Worm (Caenorhabditis elegans): Measurements from ENCODE around the gene 2L52.1.

The 2L52.1 gene

ce11 chrII:11783-12182, 10.1 kb downstream of the 2L52.1 start, which contains the start of gene best-4:
Gene best-4, minus strand, starts transcription at chrII:11883.
- TF ChIP-seq snpc-4 (tag; optimal IDR thresholded peaks at IDR 0.05) (no peak), egl-27 (tag; optimal IDR thresholded peaks at IDR 0.05) (no peak), nhr-25 (tag; optimal IDR thresholded peaks at IDR 0.05) (no peak), nhr-11 (tag; optimal IDR thresholded peaks at IDR 0.05) (no peak), elt-3 (tag; optimal IDR thresholded peaks at IDR 0.05) (no peak), zag-1 (tag; optimal IDR thresholded peaks at IDR 0.05) (no peak), ceh-9 (tag; optimal IDR thresholded peaks at IDR 0.05) (no peak), hmg-11 (tag; optimal IDR thresholded peaks at IDR 0.05) (no peak), daf-12 (tag; optimal IDR thresholded peaks at IDR 0.05) (no peak), jun-1 (tag; optimal IDR thresholded peaks at IDR 0.05) (no peak), nfya-1 (tag; optimal IDR thresholded peaks at IDR 0.05; ENCODE audit: insufficient read depth) (no peak), fkh-10 (GFP tag; optimal IDR thresholded peaks at IDR 0.05) (no peak), pqm-1 (tag; optimal IDR thresholded peaks at IDR 0.05) (no peak), lsy-12 (tag; optimal IDR thresholded peaks at IDR 0.05) (no peak), ztf-11 (tag; optimal IDR thresholded peaks at IDR 0.05) (no peak), nhr-28 (tag; optimal IDR thresholded peaks at IDR 0.05) (no peak), aly-2 (tag; optimal IDR thresholded peaks at IDR 0.05) (no peak)

- TF ChIP-seq nhr-11 (tag; optimal IDR thresholded peaks at IDR 0.05): no peak
- no peak for TF ChIP-seq zag-1 (tag; optimal IDR thresholded peaks at IDR 0.05)
- no peak for TF ChIP-seq nhr-237 (tag; optimal IDR thresholded peaks at IDR 0.05)
- no peak for TF ChIP-seq fkh-2 (tag; optimal IDR thresholded peaks at IDR 0.05)
- TF ChIP-seq unc-39 (tag; optimal IDR thresholded peaks at IDR 0.05): no peak
- no peak for TF ChIP-seq sea-2 (GFP tag; optimal IDR thresholded peaks at IDR 0.05)
- no peak for TF ChIP-seq mdl-1 (tag; optimal IDR thresholded peaks at IDR 0.05)
- no peak for TF ChIP-seq ZK546.5 (tag; optimal IDR thresholded peaks at IDR 0.05)
- TF ChIP-seq aly-2 (tag; optimal IDR thresholded peaks at IDR 0.05): no peak
- TF ChIP-seq pha-4 (tag; optimal IDR thresholded peaks at IDR 0.05): no peak
- TF ChIP-seq nhr-77 (tag; optimal IDR thresholded peaks at IDR 0.05): no peak
- no peak for TF ChIP-seq elt-1 (tag; optimal IDR thresholded peaks at IDR 0.05)
- TF ChIP-seq hmg-11 (tag; optimal IDR thresholded peaks at IDR 0.05): no peak
- TF ChIP-seq elt-3 (tag; optimal IDR thresholded peaks at IDR 0.05): no peak
- no peak for TF ChIP-seq lin-15B (tag; optimal IDR thresholded peaks at IDR 0.05)
- TF ChIP-seq egl-27 (tag; optimal IDR thresholded peaks at IDR 0.05): no peak
These were observed 11.0 kb downstream of the 2L52.1 start, which contains the start of gene best-3 for ce11 chrII:12685-13084. Gene best-3, plus strand, starts transcription at chrII:12985.

ce11 chrII:18787-19186, 17.1 kb downstream of the 2L52.1 start:
- TF ChIP-seq zag-1 (tag; optimal IDR thresholded peaks at IDR 0.05) (no peak), ceh-9 (tag; optimal IDR thresholded peaks at IDR 0.05) (no peak), eor-1 (tag; optimal IDR thresholded peaks at IDR 0.05) (no peak), ztf-11 (tag; optimal IDR thresholded peaks at IDR 0.05) (no peak), R02D3.7 (tag; optimal IDR thresholded peaks at IDR 0.05) (peak; percentile 12), pqm-1 (tag; optimal IDR thresholded peaks at IDR 0.05) (peak; percentile 9), tbx-2 (tag; optimal IDR thresholded peaks at IDR 0.05) (peak; percentile 42), mml-1 (tag; optimal IDR thresholded peaks at IDR 0.05) (no peak), nhr-76 (tag; optimal IDR thresholded peaks at IDR 0.05) (no peak), fos-1 (tag; optimal IDR thresholded peaks at IDR 0.05) (no peak), nhr-28 (tag; optimal IDR thresholded peaks at IDR 0.05) (no peak), pha-4 (tag; optimal IDR thresholded peaks at IDR 0.05) (no peak), nhr-25 (tag; optimal IDR thresholded peaks at IDR 0.05) (peak; percentile 95), ama-1 (optimal IDR thresholded peaks at IDR 0.05) (no peak), jun-1 (tag; optimal IDR thresholded peaks at IDR 0.05) (peak; percentile 72), lin-39 (tag; optimal IDR thresholded peaks at IDR 0.05) (peak; percentile 85), elt-1 (tag; optimal IDR thresholded peaks at IDR 0.05) (no peak), ZK546.5 (tag; optimal IDR thresholded peaks at IDR 0.05) (no peak), daf-12 (tag; optimal IDR thresholded peaks at IDR 0.05) (no peak), nhr-23 (tag; optimal IDR thresholded peaks at IDR 0.05) (peak; percentile 81), elt-2 (tag; optimal IDR thresholded peaks at IDR 0.05) (peak; percentile 66), nfya-1 (tag; optimal IDR thresholded peaks at IDR 0.05; ENCODE audit: insufficient read depth) (peak; percentile 75), unc-62 (GFP tag; optimal IDR thresholded peaks at IDR 0.05) (no peak), egl-5 (tag; optimal IDR thresholded peaks at IDR 0.05) (peak; percentile 85), nhr-43 (tag; optimal IDR thresholded peaks at IDR 0.05; ENCODE audit: poor library complexity, severe bottlenecking) (peak; percentile 56), ceh-16 (tag; optimal IDR thresholded peaks at IDR 0.05) (no peak), unc-39 (tag; optimal IDR thresholded peaks at IDR 0.05) (no peak), ceh-28 (tag; optimal IDR thresholded peaks at IDR 0.05) (peak; percentile 60), sea-2 (GFP tag; optimal IDR thresholded peaks at IDR 0.05) (no peak), elt-3 (tag; optimal IDR thresholded peaks at IDR 0.05) (peak in 1 of 3 experiments; percentile 61), fkh-2 (tag; optimal IDR thresholded peaks at IDR 0.05) (no peak), nhr-11 (tag; optimal IDR thresholded peaks at IDR 0.05) (no peak), snpc-4 (tag; optimal IDR thresholded peaks at IDR 0.05) (peak; percentile 51), ceh-82 (tag; optimal IDR thresholded peaks at IDR 0.05) (no peak), ztf-4 (tag; optimal IDR thresholded peaks at IDR 0.05) (peak; percentile 46), aly-2 (tag; optimal IDR thresholded peaks at IDR 0.05) (no peak), lin-15B (tag; optimal IDR thresholded peaks at IDR 0.05) (peak; percentile 58), mdl-1 (tag; optimal IDR thresholded peaks at IDR 0.05) (peak; percentile 68), fkh-10 (GFP tag; optimal IDR thresholded peaks at IDR 0.05) (no peak), nhr-237 (tag; optimal IDR thresholded peaks at IDR 0.05) (no peak), nhr-12 (tag; optimal IDR thresholded peaks at IDR 0.05) (no peak), skn-1 (tag; optimal IDR thresholded peaks at IDR 0.05) (no peak)
